Worm (Caenorhabditis elegans) whole organism, L4 larva: ENCODE results near the gene ZK154.1.

Experiments used
- F10B5.3 ChIP-seq: sonication (generic microtip); optimal IDR thresholded peaks from 2 replicates; lab custom pipeline; 2016; ENCODE audit warnings: mild to moderate bottlenecking, missing genetic modification characterization, missing compliant biosample characterization
- F37D6.2 ChIP-seq: sonication (generic microtip); optimal IDR thresholded peaks from 2 replicates; lab custom pipeline; 2016; ENCODE audit warnings: mild to moderate bottlenecking, missing genetic modification characterization, missing compliant biosample characterization
- F44E2.7 ChIP-seq: fragments of 200-800 bp; sonication (Bioruptor generic); IDR thresholded peaks from 2 replicates; pipeline ENCODE4 v2.1.2; 2022; ENCODE audit warnings: missing genetic modification characterization, missing compliant biosample characterization
- T20F7.1 ChIP-seq: fragments of 200-800 bp; sonication (Bioruptor generic); optimal IDR thresholded peaks from 2 replicates; lab custom pipeline; 2018; ENCODE audit warnings: mild to moderate bottlenecking, missing genetic modification characterization, missing compliant biosample characterization
- Y75B8A.6 ChIP-seq: fragments of 200-800 bp; sonication (Bioruptor generic); IDR thresholded peaks from 2 replicates; pipeline ENCODE4 v1.3.6; 2022; ENCODE audit warnings: missing genetic modification reagents, missing genetic modification characterization, missing compliant biosample characterization
- aha-1 ChIP-seq: fragments of 150-350 bp; peaks from one replicate; lab custom pipeline; 2014; ENCODE audit warnings: missing biosample characterization, missing genetic modification characterization
- arid-1 ChIP-seq: fragments of 200-800 bp; sonication (Bioruptor generic); conservative IDR thresholded peaks from 2 replicates; pipeline ENCODE4 v1.3.6; 2022; ENCODE audit warnings: missing genetic modification reagents, missing genetic modification characterization, missing compliant biosample characterization
- attf-4 ChIP-seq: sonication (generic microtip); optimal IDR thresholded peaks from 3 replicates; lab custom pipeline; 2017; ENCODE audit warnings: missing biosample characterization, missing genetic modification characterization
- ceh-20 ChIP-seq: fragments of 200-800 bp; sonication (Bioruptor generic); IDR thresholded peaks from 2 replicates; pipeline ENCODE4 v1.3.6; 2022; ENCODE audit warnings: missing genetic modification reagents, missing genetic modification characterization, missing compliant biosample characterization
- ces-1 ChIP-seq: fragments of 150-350 bp; sonication (generic microtip); optimal IDR thresholded peaks from 4 replicates; lab custom pipeline; 2014; ENCODE audit warnings: missing biosample characterization, missing genetic modification reagents, missing genetic modification characterization
- cey-2 ChIP-seq: sonication (generic microtip); optimal IDR thresholded peaks from 3 replicates; lab custom pipeline; 2017; ENCODE audit warnings: missing genetic modification characterization, mild to moderate bottlenecking, missing compliant biosample characterization, antibody characterized with exemption, borderline replicate concordance; ENCODE audit not compliant: insufficient read depth
- daf-12 ChIP-seq: fragments of 150-350 bp; optimal IDR thresholded peaks from 2 replicates; lab custom pipeline; 2014; ENCODE audit warnings: missing biosample characterization, missing genetic modification reagents, missing genetic modification characterization
- daf-8 ChIP-seq: fragments of 200-800 bp; sonication (Bioruptor generic); IDR thresholded peaks from 2 replicates; pipeline ENCODE4 v1.3.6; 2022; ENCODE audit warnings: missing genetic modification characterization, missing compliant biosample characterization
- dve-1 ChIP-seq: sonication (generic microtip); optimal IDR thresholded peaks from 2 replicates; lab custom pipeline; 2017; ENCODE audit warnings: antibody characterized with exemption, mild to moderate bottlenecking, missing genetic modification characterization, missing compliant biosample characterization; ENCODE audit not compliant: insufficient read depth
- fkh-10 ChIP-seq: fragments of 150-350 bp; optimal IDR thresholded peaks from 2 replicates; lab custom pipeline; 2014; ENCODE audit warnings: missing biosample characterization, missing genetic modification reagents, missing genetic modification characterization
- gei-8 ChIP-seq: fragments of 200-800 bp; sonication (Bioruptor generic); optimal IDR thresholded peaks from 2 replicates; lab custom pipeline; 2018; ENCODE audit warnings: mild to moderate bottlenecking, missing genetic modification characterization, missing compliant biosample characterization
- hif-1 ChIP-seq, 2 experiments: sonication (generic microtip); optimal IDR thresholded peaks; 2 replicates each; lab custom pipeline; 2016 to 2017; ENCODE audit warnings: missing compliant biosample characterization in 2 of 2, missing genetic modification characterization in 2 of 2, missing genetic modification reagents in 2 of 2, missing genotype in 2 of 2, mild to moderate bottlenecking in 1 of 2
- hlh-30 ChIP-seq: sonication (generic microtip); optimal IDR thresholded peaks from 2 replicates; lab custom pipeline; 2017; ENCODE audit warnings: antibody characterized with exemption, mild to moderate bottlenecking, missing genetic modification characterization, missing compliant biosample characterization; ENCODE audit not compliant: insufficient read depth
- jun-1 ChIP-seq: fragments of 150-350 bp; optimal IDR thresholded peaks from 2 replicates; lab custom pipeline; 2014; ENCODE audit warnings: missing biosample characterization, missing genetic modification reagents, missing genetic modification characterization
- lim-7 ChIP-seq: fragments of 200-800 bp; sonication (Bioruptor generic); IDR thresholded peaks from 2 replicates; pipeline ENCODE4 v1.3.6; 2022; ENCODE audit warnings: missing genetic modification characterization, missing compliant biosample characterization
- lin-15B ChIP-seq: fragments of 150-350 bp; sonication (generic microtip); optimal IDR thresholded peaks from 3 replicates; lab custom pipeline; 2014; ENCODE audit warnings: missing biosample characterization, missing genetic modification characterization
- lin-39 ChIP-seq: fragments of 150-350 bp; optimal IDR thresholded peaks from 2 replicates; lab custom pipeline; 2014; ENCODE audit warnings: missing biosample characterization, missing genetic modification reagents, missing genetic modification characterization
- lsy-2 ChIP-seq, 2 experiments: fragments of 150-350 bp in 1 of 2; sonication (generic microtip) in 1 of 2; optimal IDR thresholded peaks; 2 replicates each; lab custom pipeline; 2014 to 2017; ENCODE audit warnings: missing biosample characterization in 2 of 2, missing genetic modification characterization in 2 of 2
- mdt-29 ChIP-seq: fragments of 200-800 bp; sonication (Bioruptor generic); IDR thresholded peaks from 2 replicates; pipeline ENCODE4 v1.3.6; 2022; ENCODE audit warnings: missing genetic modification reagents, missing genetic modification characterization, missing compliant biosample characterization
- mep-1 ChIP-seq: fragments of 150-350 bp; sonication (generic microtip); optimal IDR thresholded peaks from 3 replicates; lab custom pipeline; 2014; ENCODE audit warnings: missing biosample characterization, missing genetic modification characterization
- mes-2 ChIP-seq: sonication (generic microtip); optimal IDR thresholded peaks from 2 replicates; lab custom pipeline; 2016; ENCODE audit warnings: missing genotype, mild to moderate bottlenecking, missing genetic modification characterization, missing compliant biosample characterization; ENCODE audit not compliant: poor library complexity, severe bottlenecking
- mxl-2 ChIP-seq: fragments of 200-800 bp; sonication (Bioruptor generic); conservative IDR thresholded peaks from 2 replicates; pipeline ENCODE4 v1.3.6; 2022; ENCODE audit warnings: missing genetic modification reagents, missing genetic modification characterization, missing compliant biosample characterization
- mxl-3 ChIP-seq: fragments of 200-800 bp; sonication (Bioruptor generic); optimal IDR thresholded peaks from 2 replicates; lab custom pipeline; 2018; ENCODE audit warnings: mild to moderate bottlenecking, missing genetic modification characterization, missing compliant biosample characterization
- nhr-11 ChIP-seq: fragments of 150-350 bp; optimal IDR thresholded peaks from 2 replicates; lab custom pipeline; 2014; ENCODE audit warnings: missing biosample characterization, missing genetic modification characterization
- nhr-25 ChIP-seq: sonication (generic microtip); optimal IDR thresholded peaks from 2 replicates; lab custom pipeline; 2017; ENCODE audit warnings: missing genetic modification characterization, mild to moderate bottlenecking, missing compliant biosample characterization, antibody characterized with exemption, moderate library complexity, borderline replicate concordance; ENCODE audit not compliant: insufficient read depth
- nhr-41 ChIP-seq: fragments of 200-800 bp; sonication (Bioruptor generic); IDR thresholded peaks from 2 replicates; pipeline ENCODE4 v1.3.6; 2022; ENCODE audit warnings: missing genetic modification reagents, missing genetic modification characterization, missing compliant biosample characterization
- nhr-42 ChIP-seq: fragments of 200-800 bp; sonication (Bioruptor generic); IDR thresholded peaks from 2 replicates; pipeline ENCODE4 v1.3.6; 2022; ENCODE audit warnings: missing genetic modification characterization, missing compliant biosample characterization
- nhr-6 ChIP-seq: fragments of 150-350 bp; optimal IDR thresholded peaks from 2 replicates; lab custom pipeline; 2014; ENCODE audit warnings: missing biosample characterization, missing genetic modification characterization
- nhr-76 ChIP-seq: fragments of 150-350 bp; optimal IDR thresholded peaks from 2 replicates; lab custom pipeline; 2014; ENCODE audit warnings: missing biosample characterization, missing genetic modification characterization
- skn-1 ChIP-seq: fragments of 150-350 bp; optimal IDR thresholded peaks from 2 replicates; lab custom pipeline; 2014; ENCODE audit warnings: missing biosample characterization, missing genetic modification characterization
- snpc-1.2 ChIP-seq: fragments of 200-800 bp; sonication (Bioruptor generic); IDR thresholded peaks from 2 replicates; pipeline ENCODE4 v1.3.6; 2022; ENCODE audit warnings: missing genetic modification reagents, missing genetic modification characterization, missing compliant biosample characterization
- unc-130 ChIP-seq: sonication (generic microtip); optimal IDR thresholded peaks from 2 replicates; lab custom pipeline; 2016; ENCODE audit warnings: missing genetic modification reagents, missing genetic modification characterization, missing compliant biosample characterization
- unc-62 ChIP-seq, 3 experiments: fragments of 150-350 bp in 1 of 3; sonication (generic microtip); optimal IDR thresholded peaks in 2 of 3; peaks in 1 of 3; 1 replicate in 1 of 3; 2 replicates in 2 of 3; lab custom pipeline; 2014 to 2017; ENCODE audit warnings: missing biosample characterization in 3 of 3, missing genetic modification characterization in 3 of 3, missing genetic modification reagents in 3 of 3, missing genotype in 1 of 3
- vab-7 ChIP-seq: fragments of 200-800 bp; sonication (Bioruptor generic); IDR thresholded peaks from 2 replicates; pipeline ENCODE4 v1.3.6; 2022; ENCODE audit warnings: missing genetic modification reagents, missing genetic modification characterization, missing compliant biosample characterization
- zip-2 ChIP-seq: fragments of 150-350 bp; optimal IDR thresholded peaks from 2 replicates; lab custom pipeline; 2014; ENCODE audit warnings: missing biosample characterization, missing genetic modification characterization

ZK154.1 gene

ce11 chrX:7814747-7815146, 35.4 kb downstream of the ZK154.1 start (continued):
- no peak for TF ChIP-seq nhr-41

ce11 chrX:7815230-7815629, 35.9 kb downstream of the ZK154.1 start:
- TF ChIP-seq aha-1 (tag; lab: Kevin White, UChicago): peak; percentile 65
- TF ChIP-seq lim-7 (GFP tag; lab: Robert Waterston, UW): no peak

ce11 chrX:7816434-7816974, 37.1 kb downstream of the ZK154.1 start, which contains the start of the genes sek-1 and R03G5.6:
sek-1 (plus strand) TSS chrX:7816734.
R03G5.6 (minus strand) TSS chrX:7816924.
- TF ChIP-seq unc-130 (GFP tag; lab: Kevin White, UChicago) (no peak), mxl-2 (no peak), mep-1 (no peak), lsy-2 (tag; optimal IDR thresholded peaks at IDR 0.05; lab: Kevin White, UChicago) (no peak), nhr-25 (tag; lab: Kevin White, UChicago) (no peak), gei-8 (GFP tag; lab: Kevin White, UChicago) (no peak), hif-1 (tag; optimal IDR thresholded peaks at IDR 0.05; lab: Kevin White, UChicago) (no peak), daf-12 (tag; lab: Kevin White, UChicago) (no peak), nhr-11 (no peak), mes-2 (no peak), mdt-29 (no peak), F44E2.7 (GFP tag; lab: Robert Waterston, UW) (no peak)

- no peak for TF ChIP-seq skn-1 (tag; lab: Kevin White, UChicago)
- peak; percentile 91 for TF ChIP-seq aha-1 (tag; lab: Kevin White, UChicago)
- TF ChIP-seq unc-62 (GFP tag; optimal IDR thresholded peaks at IDR 0.05 in 1 of 2; lab: Kevin White, UChicago): peak in 1 of 2 experiments; percentile 75
- TF ChIP-seq unc-62 (tag; optimal IDR thresholded peaks at IDR 0.05; lab: Kevin White, UChicago): no peak
- TF ChIP-seq F37D6.2 (tag; lab: Kevin White, UChicago): no peak
Measured at ce11 chrX:7817555-7817954, 38.2 kb downstream of the ZK154.1 start.

- peak; percentile 90 for TF ChIP-seq jun-1 (tag; lab: Kevin White, UChicago)
- TF ChIP-seq attf-4: no peak
- peak; percentile 45; the same call in 1 of the 2 replicates for TF ChIP-seq vab-7 (GFP tag; lab: Robert Waterston, UW)
- TF ChIP-seq lin-39 (tag; lab: Kevin White, UChicago): no peak
- TF ChIP-seq F44E2.7 (GFP tag; lab: Robert Waterston, UW): no peak
- peak; percentile 99 for TF ChIP-seq fkh-10
- TF ChIP-seq arid-1 (GFP tag; lab: Robert Waterston, UW): peak; percentile 62
- peak; percentile 95 for TF ChIP-seq nhr-25 (tag; lab: Kevin White, UChicago)
- TF ChIP-seq hif-1 (tag; optimal IDR thresholded peaks at IDR 0.05; lab: Kevin White, UChicago): peak; percentile 40 to 97
- TF ChIP-seq zip-2: peak; percentile 100
- TF ChIP-seq mxl-3 (GFP tag; lab: Kevin White, UChicago): peak; percentile 98
- peak; percentile 83; the same call in 1 of the 2 replicates for TF ChIP-seq nhr-42 (GFP tag; lab: Robert Waterston, UW)
- peak; percentile 87 for TF ChIP-seq nhr-6
- TF ChIP-seq lsy-2 (tag; optimal IDR thresholded peaks at IDR 0.05; lab: Kevin White, UChicago): peak; percentile 86 to 93
- TF ChIP-seq skn-1 (tag; lab: Kevin White, UChicago): peak; percentile 38
- TF ChIP-seq T20F7.1 (GFP tag; lab: Kevin White, UChicago): peak; percentile 84
- TF ChIP-seq hlh-30: peak; percentile 98
- TF ChIP-seq dve-1 (tag; lab: Kevin White, UChicago): peak; percentile 98
- TF ChIP-seq ceh-20: peak; percentile 84
- TF ChIP-seq mxl-2: 0 out of 2 replicates have a peak, but pooled peaks have one; percentile 44
- no peak for TF ChIP-seq lin-15B (tag; lab: Kevin White, UChicago)
- TF ChIP-seq daf-8 (GFP tag; lab: Robert Waterston, UW): no peak
- no peak for TF ChIP-seq F10B5.3
- TF ChIP-seq Y75B8A.6 (GFP tag; lab: Robert Waterston, UW): 0 out of 2 replicates have a peak, but pooled peaks have one; percentile 54
- no peak for TF ChIP-seq cey-2 (tag; lab: Kevin White, UChicago)
- no peak for TF ChIP-seq snpc-1.2 (GFP tag; lab: Robert Waterston, UW)
- peak; percentile 30 for TF ChIP-seq nhr-76 (tag; lab: Kevin White, UChicago)
- peak; percentile 48 for TF ChIP-seq ces-1
Measured at ce11 chrX:7823108-7823704, 43.8 kb downstream of the ZK154.1 start, which contains the start of gene eef-1A.2. eef-1A.2 (plus strand) TSS chrX:7823654.
